Worm (Caenorhabditis elegans): ENCODE data around the gene fbxl-3.

DNA sequence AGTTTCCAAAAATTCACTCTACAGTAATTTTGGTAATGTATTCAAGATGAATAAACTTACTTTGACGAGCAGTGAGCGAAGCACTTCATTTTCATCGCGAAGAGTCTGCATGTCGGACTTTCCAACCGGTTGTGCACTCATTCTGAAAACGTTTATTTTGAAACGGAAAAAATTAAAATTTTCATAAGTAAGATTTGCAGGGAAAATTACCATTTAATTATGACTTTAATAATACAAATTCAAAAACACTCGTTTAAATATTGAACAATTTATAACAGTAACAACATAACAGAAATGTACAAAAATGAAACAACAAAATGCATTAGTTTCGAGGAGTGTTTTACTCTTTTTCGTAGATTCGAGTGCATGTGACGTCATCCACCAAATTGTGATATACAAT, 13.8 kb upstream of the fbxl-3 start, which contains the start of the genes EEED8.13 and EEED8.18:
- no peak for TF ChIP-seq tab-1 (GFP tag; IDR thresholded peaks at IDR 0.05)
- no peak for TF ChIP-seq ztf-23 (GFP tag; IDR thresholded peaks at IDR 0.05)
- TF ChIP-seq flt-1 (GFP tag; IDR thresholded peaks at IDR 0.05): no peak
- no peak for TF ChIP-seq med-1 (GFP tag; optimal IDR thresholded peaks at IDR 0.05; ENCODE audit: insufficient read depth)

All from whole organism, midembryonic.